Worm (Caenorhabditis elegans) whole organism, L3 larva: ENCODE results near the gene K12H6.2.

Experiments used
- R02D3.7 ChIP-seq: fragments of 150-350 bp; optimal IDR thresholded peaks from 2 replicates; lab custom pipeline; 2014; ENCODE audit warnings: missing biosample characterization, missing genetic modification characterization
- elt-3 ChIP-seq, 3 experiments: fragments of 150-350 bp in 1 of 3; sonication (generic microtip) in 2 of 3; optimal IDR thresholded peaks; 2 replicates in 2 of 3; 4 replicates in 1 of 3; lab custom pipeline; 2014 to 2017; ENCODE audit warnings: missing biosample characterization in 3 of 3, missing genetic modification characterization in 3 of 3
- fos-1 ChIP-seq: fragments of 150-350 bp; optimal IDR thresholded peaks from 2 replicates; lab custom pipeline; 2014; ENCODE audit warnings: missing biosample characterization, missing genetic modification characterization
- nfya-1 ChIP-seq: sonication (generic microtip); optimal IDR thresholded peaks from 2 replicates; lab custom pipeline; 2017; ENCODE audit warnings: missing genetic modification characterization, mild to moderate bottlenecking, missing compliant biosample characterization, antibody characterized with exemption, moderate library complexity; ENCODE audit not compliant: insufficient read depth
- nhr-23 ChIP-seq: fragments of 150-350 bp; optimal IDR thresholded peaks from 2 replicates; lab custom pipeline; 2014; ENCODE audit warnings: missing biosample characterization, missing genetic modification reagents, missing genetic modification characterization
- nhr-28 ChIP-seq: fragments of 150-350 bp; optimal IDR thresholded peaks from 2 replicates; lab custom pipeline; 2014; ENCODE audit warnings: missing biosample characterization, missing genetic modification characterization
- pqm-1 ChIP-seq: fragments of 150-350 bp; optimal IDR thresholded peaks from 2 replicates; lab custom pipeline; 2017; ENCODE audit warnings: missing biosample characterization, missing genetic modification characterization, inconsistent platforms
- skn-1 ChIP-seq: fragments of 150-350 bp; optimal IDR thresholded peaks from 2 replicates; lab custom pipeline; 2014; ENCODE audit warnings: missing biosample characterization, missing genetic modification characterization
- snpc-4 ChIP-seq: fragments of 150-350 bp; optimal IDR thresholded peaks from 2 replicates; lab custom pipeline; 2014; ENCODE audit warnings: missing biosample characterization, missing genetic modification characterization
- tbx-2 ChIP-seq: sonication (generic microtip); optimal IDR thresholded peaks from 2 replicates; lab custom pipeline; 2016; ENCODE audit warnings: mild to moderate bottlenecking, missing genetic modification characterization, missing compliant biosample characterization

- TF ChIP-seq elt-3 (tag; optimal IDR thresholded peaks at IDR 0.05; lab: Kevin White, UChicago) (peak in 2 of 3 experiments; percentile 70 to 95), nhr-28 (no peak), nfya-1 (tag; lab: Kevin White, UChicago) (no peak), R02D3.7 (no peak), tbx-2 (no peak), nhr-23 (tag; lab: Kevin White, UChicago) (no peak), skn-1 (tag; lab: Kevin White, UChicago) (no peak), pqm-1 (tag; lab: Kevin White, UChicago) (no peak), fos-1 (no peak), snpc-4 (no peak)
These were observed 42.2 kb upstream of the K12H6.2 start for ce11 chrII:2857559-2857958.
